Fruit fly (Drosophila melanogaster): Measurements from ENCODE around the gene Sgs7.

dm6 chr3L:11523286-11523685 is 13.6 kb downstream of the Sgs7 start:
- TF ChIP-seq ro (GFP tag; IDR thresholded peaks at IDR 0.05) (no peak), insv (GFP tag; optimal IDR thresholded peaks at IDR 0.05) (no peak), Eip74EF (GFP tag; optimal IDR thresholded peaks at IDR 0.05) (no peak), CG14667 (GFP tag; IDR thresholded peaks at IDR 0.05) (no peak), CG12104 (GFP tag; optimal IDR thresholded peaks at IDR 0.05) (no peak), CG2712 (tag; optimal IDR thresholded peaks at IDR 0.05) (no peak), CG34422 (GFP tag; IDR thresholded peaks at IDR 0.05) (no peak), CG8944 (GFP tag; optimal IDR thresholded peaks at IDR 0.05) (no peak), unc-4 (GFP tag; IDR thresholded peaks at IDR 0.05; ENCODE audit: partially characterized antibody) (no peak), pho (GFP tag; optimal IDR thresholded peaks at IDR 0.05) (no peak), CG3281 (GFP tag; optimal IDR thresholded peaks at IDR 0.05) (no peak), amos (GFP tag; IDR thresholded peaks at IDR 0.05; ENCODE audit: partially characterized antibody) (no peak; the same call in 1 of the 2 replicates), org-1 (GFP tag; optimal IDR thresholded peaks at IDR 0.05) (no peak)
